Worm (Caenorhabditis elegans): ENCODE measurements around the gene F44A2.3.

DNA sequence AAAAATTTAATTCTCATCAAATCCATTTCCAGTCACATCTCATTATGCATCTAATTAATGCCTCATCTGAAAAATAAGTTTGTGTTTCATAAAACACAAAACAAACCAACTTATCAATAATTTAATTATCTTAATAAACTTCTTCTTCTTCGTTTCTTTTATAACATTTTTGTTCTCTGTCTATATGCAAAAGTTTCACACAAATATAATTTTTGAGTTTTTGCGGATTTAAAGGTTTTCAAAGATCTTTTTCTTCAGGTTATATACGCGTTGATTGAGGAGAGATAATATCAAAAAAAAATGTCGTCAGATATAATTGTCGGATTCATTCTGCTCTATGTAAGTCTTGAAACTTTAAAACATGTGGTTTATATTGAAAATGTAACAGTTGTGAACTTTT is 44.5 kb downstream of the F44A2.3 start, which contains the start of gene srx-47:
- TF ChIP-seq nhr-237 (tag; optimal IDR thresholded peaks at IDR 0.05) (no peak), lin-13 (tag; optimal IDR thresholded peaks at IDR 0.05) (no peak), unc-39 (tag; optimal IDR thresholded peaks at IDR 0.05) (no peak), elt-3 (tag; optimal IDR thresholded peaks at IDR 0.05) (no peak), sptf-1 (tag; optimal IDR thresholded peaks at IDR 0.05) (no peak), ztf-11 (tag; optimal IDR thresholded peaks at IDR 0.05) (no peak), snpc-4 (tag; optimal IDR thresholded peaks at IDR 0.05) (no peak), nhr-28 (tag; optimal IDR thresholded peaks at IDR 0.05) (no peak), blmp-1 (tag; optimal IDR thresholded peaks at IDR 0.05) (no peak), lsy-2 (tag; optimal IDR thresholded peaks at IDR 0.05) (no peak)

Data from whole organism, mixed stage, embryonic.